Worm (Caenorhabditis elegans): ENCODE data around the gene flp-28.

Gene flp-28

DNA sequence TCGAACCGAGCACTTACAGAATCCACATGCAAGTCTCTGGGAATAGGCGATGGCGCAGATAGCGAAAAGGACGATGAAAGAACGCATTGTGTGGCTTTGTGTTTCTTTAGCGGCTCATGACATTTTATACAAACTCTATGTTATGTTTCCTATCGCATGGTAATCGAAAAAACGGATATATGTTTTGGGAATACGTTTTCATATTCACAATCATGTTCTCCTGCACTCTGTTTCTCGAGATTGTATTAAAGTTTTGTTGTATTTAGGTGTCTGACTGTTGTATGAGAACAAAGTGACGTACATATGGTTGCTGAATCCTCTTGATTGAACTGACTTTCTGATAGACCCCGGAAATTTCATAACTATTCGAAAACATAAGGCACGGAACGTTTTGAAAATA is 29.4 kb downstream of the flp-28 start, which contains the start of gene ZC373.2:
TSS of gene ZC373.2 (minus strand) at position 101 of the 400 bp plus-strand sequence.
- TF ChIP-seq elt-3 (tag; optimal IDR thresholded peaks at IDR 0.05) (no peak), sptf-1 (tag; optimal IDR thresholded peaks at IDR 0.05) (no peak), snpc-4 (tag; optimal IDR thresholded peaks at IDR 0.05) (no peak), M03D4.4 (tag; optimal IDR thresholded peaks at IDR 0.05) (no peak), unc-120 (tag; optimal IDR thresholded peaks at IDR 0.05; ENCODE audit: poor library complexity, severe bottlenecking) (no peak), ham-2 (GFP tag; optimal IDR thresholded peaks at IDR 0.05) (no peak), ces-1 (GFP tag; optimal IDR thresholded peaks at IDR 0.05) (no peak), nhr-2 (tag; optimal IDR thresholded peaks at IDR 0.05) (no peak), flh-1 (GFP tag; optimal IDR thresholded peaks at IDR 0.05) (no peak), mab-5 (tag; optimal IDR thresholded peaks at IDR 0.05) (no peak), nhr-237 (tag; optimal IDR thresholded peaks at IDR 0.05) (no peak), bed-3 (GFP tag; optimal IDR thresholded peaks at IDR 0.05) (no peak)

DNA sequence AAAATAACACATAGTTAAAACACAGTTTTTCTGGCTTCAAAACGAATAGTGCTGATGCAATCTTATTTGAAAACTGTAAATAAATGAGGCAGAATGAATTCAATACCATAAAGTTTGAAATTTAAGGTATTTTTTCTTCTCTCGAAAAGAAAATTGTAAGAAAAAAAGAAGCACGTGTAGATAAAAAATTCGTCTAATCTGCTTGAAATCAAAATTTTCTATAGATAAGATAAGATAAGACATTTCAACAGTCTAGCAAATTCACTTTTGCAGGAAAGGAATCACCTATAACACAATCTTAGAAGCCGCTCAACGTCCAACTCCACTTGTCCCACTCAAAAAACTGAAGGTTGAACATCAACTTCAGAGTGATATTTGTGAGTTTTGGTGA is 33.4 kb downstream of the flp-28 start:
- TF ChIP-seq elt-3 (tag; optimal IDR thresholded peaks at IDR 0.05), result no peak
- no peak for TF ChIP-seq unc-39 (tag; optimal IDR thresholded peaks at IDR 0.05)
- TF ChIP-seq nhr-12 (tag; optimal IDR thresholded peaks at IDR 0.05), result no peak
- TF ChIP-seq flh-1 (GFP tag; optimal IDR thresholded peaks at IDR 0.05), result no peak
- no peak for TF ChIP-seq ham-2 (GFP tag; optimal IDR thresholded peaks at IDR 0.05)
- TF ChIP-seq bed-3 (GFP tag; optimal IDR thresholded peaks at IDR 0.05), result no peak
- TF ChIP-seq ceh-43 (GFP tag; optimal IDR thresholded peaks at IDR 0.05), result no peak
- no peak for TF ChIP-seq nhr-28 (tag; optimal IDR thresholded peaks at IDR 0.05)
- no peak for TF ChIP-seq unc-120 (tag; optimal IDR thresholded peaks at IDR 0.05; ENCODE audit: poor library complexity, severe bottlenecking)

DNA sequence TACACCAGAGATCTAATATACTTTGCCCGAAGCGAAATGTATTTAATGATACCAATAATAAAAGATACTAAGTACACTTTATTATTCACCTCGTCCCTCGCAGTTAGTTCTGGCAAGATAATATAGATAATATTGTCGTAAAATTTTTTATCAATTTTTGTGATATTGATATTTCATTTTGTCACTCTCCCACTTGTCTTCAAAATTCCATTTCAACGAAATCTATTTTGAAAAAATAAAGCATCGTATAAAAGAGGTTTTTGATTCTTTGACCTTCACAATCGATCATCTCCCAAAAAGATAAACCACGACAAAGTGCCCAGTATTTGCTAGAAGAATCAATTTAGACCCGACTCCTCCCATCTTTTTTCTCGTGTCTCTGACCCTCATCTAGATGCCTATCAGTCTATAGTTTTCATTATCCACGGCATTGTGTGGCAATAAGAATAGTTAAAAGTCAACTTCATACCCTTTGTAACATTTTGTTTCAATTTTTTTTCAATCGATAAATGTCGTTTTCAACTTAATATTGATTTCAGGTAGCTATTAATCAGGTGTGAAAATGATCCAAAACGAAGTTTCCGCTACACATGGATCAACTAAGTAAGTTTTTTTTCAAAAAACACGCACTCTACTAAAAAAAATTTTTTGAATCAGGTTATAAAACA is 33.9 kb downstream of the flp-28 start, which contains the start of gene cbs-1:
TSS of gene cbs-1 (plus strand) at position 534 of the 668 bp plus-strand sequence.
- no peak for TF ChIP-seq ham-2 (GFP tag; optimal IDR thresholded peaks at IDR 0.05)
- no peak for TF ChIP-seq mab-5 (tag; optimal IDR thresholded peaks at IDR 0.05)
- no peak for TF ChIP-seq flh-1 (GFP tag; optimal IDR thresholded peaks at IDR 0.05)
- TF ChIP-seq elt-1 (tag; optimal IDR thresholded peaks at IDR 0.05; ENCODE audit: borderline replicate concordance, insufficient read depth), result no peak
- TF ChIP-seq M03D4.4 (tag; optimal IDR thresholded peaks at IDR 0.05), result no peak
- TF ChIP-seq elt-3 (tag; optimal IDR thresholded peaks at IDR 0.05), result no peak
- TF ChIP-seq sem-2 (GFP tag; optimal IDR thresholded peaks at IDR 0.05), result no peak

DNA sequence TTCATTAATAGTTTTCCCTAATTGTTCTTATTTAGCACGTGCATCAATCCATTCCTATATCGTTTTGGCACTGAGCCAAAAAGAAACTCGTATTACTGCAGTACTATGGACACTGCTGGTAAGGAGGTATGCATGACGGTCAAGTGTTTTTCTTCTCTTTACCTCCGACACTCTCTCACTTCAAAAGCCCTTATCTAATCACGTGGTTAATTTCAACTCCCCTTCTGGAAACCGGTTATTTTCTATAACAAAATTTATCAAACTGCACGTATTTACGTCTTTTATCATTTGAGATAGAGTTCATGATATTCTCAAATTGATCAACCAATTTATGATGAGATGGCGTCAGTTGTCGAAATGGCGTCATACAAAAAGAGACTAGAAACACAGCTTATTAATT is 36.1 kb downstream of the flp-28 start:
- TF ChIP-seq cnd-1 (tag; optimal IDR thresholded peaks at IDR 0.05) (no peak), unc-39 (tag; optimal IDR thresholded peaks at IDR 0.05) (no peak), nhr-76 (tag; optimal IDR thresholded peaks at IDR 0.05) (no peak), hlh-1 (tag; optimal IDR thresholded peaks at IDR 0.05) (no peak), nhr-12 (tag; optimal IDR thresholded peaks at IDR 0.05) (no peak), zip-8 (tag; optimal IDR thresholded peaks at IDR 0.05) (no peak)

DNA sequence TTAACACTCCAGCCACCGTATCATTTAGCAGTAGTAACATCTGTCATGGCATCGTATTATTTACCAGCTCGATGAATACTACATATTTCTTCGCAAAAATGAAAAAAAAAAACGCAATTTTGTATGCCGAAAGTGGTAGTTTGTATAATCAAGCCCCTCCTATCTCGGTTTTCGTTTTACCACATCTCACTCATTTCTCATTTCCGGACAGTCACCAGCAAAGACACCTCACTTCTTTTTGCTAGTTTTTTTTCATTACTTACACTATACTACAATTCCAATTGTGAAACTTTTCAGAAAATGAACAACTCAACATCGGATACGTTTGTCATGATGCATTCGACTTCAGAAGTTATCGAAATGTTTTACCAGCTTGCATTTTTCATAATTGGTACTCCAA is 38.6 kb downstream of the flp-28 start, which contains the start of gene gnrr-3:
TSS of gene gnrr-3 (plus strand) at position 301 of the 400 bp plus-strand sequence.
- TF ChIP-seq lsy-2 (tag; optimal IDR thresholded peaks at IDR 0.05) (no peak), ces-1 (GFP tag; optimal IDR thresholded peaks at IDR 0.05) (no peak), tbx-8 (GFP tag; optimal IDR thresholded peaks at IDR 0.05) (no peak), M03D4.4 (tag; optimal IDR thresholded peaks at IDR 0.05) (no peak), nhr-12 (tag; optimal IDR thresholded peaks at IDR 0.05) (no peak), unc-39 (tag; optimal IDR thresholded peaks at IDR 0.05) (no peak), blmp-1 (tag; optimal IDR thresholded peaks at IDR 0.05) (no peak), snpc-4 (tag; optimal IDR thresholded peaks at IDR 0.05) (no peak), ceh-39 (tag; optimal IDR thresholded peaks at IDR 0.05) (no peak)

DNA sequence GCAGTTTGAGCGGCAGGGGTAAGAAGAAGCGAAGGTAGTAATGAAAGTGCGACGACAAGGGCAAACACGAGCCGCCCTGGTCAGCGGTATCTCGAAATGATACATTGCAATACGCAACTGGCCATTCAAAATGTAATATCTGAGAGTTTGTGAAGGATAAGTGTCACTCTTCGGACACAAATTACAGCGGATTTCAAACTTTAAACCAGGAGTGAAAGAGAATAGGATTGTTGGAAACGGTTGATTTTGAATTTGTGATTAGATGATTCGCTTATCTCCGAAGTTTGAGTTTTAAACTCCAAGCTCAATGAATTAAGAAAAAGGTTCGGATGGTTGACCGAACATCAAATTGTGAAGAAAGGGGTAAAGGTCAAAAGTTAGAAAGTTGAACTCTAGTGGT is 40.4 kb downstream of the flp-28 start, which contains the start of gene ZC374.2:
TSS of gene ZC374.2 (minus strand) at position 101 of the 400 bp plus-strand sequence.
- TF ChIP-seq ztf-11 (tag; optimal IDR thresholded peaks at IDR 0.05) (no peak), hlh-1 (tag; optimal IDR thresholded peaks at IDR 0.05) (peak; percentile 34)

DNA sequence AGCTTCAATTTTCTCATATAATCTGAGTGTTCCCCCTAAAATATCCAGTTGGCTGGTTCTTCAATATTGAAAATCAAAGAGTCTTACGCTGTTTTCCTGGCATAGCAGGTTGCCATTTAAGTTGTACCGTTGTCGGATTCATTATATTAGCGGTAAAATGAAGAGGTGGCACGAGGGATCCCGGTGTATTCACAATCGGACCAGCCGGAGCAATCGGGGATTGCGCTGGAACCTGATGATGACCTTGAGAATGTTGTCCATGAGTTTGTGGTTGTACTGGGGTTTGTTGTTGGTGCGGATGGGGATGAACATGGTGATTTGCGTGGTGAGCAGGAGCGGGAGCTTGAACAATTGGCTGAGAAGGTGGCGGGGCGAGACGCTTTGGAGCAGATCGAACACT is 43.3 kb downstream of the flp-28 start:
- TF ChIP-seq ceh-39 (tag; optimal IDR thresholded peaks at IDR 0.05) (no peak), elt-1 (tag; optimal IDR thresholded peaks at IDR 0.05; ENCODE audit: borderline replicate concordance, insufficient read depth) (no peak), ztf-11 (tag; optimal IDR thresholded peaks at IDR 0.05) (no peak), sem-2 (GFP tag; optimal IDR thresholded peaks at IDR 0.05) (no peak), cnd-1 (tag; optimal IDR thresholded peaks at IDR 0.05) (no peak)
